Fruit fly (Drosophila melanogaster): ENCODE measurements around the gene ScsbetaA.

Gene ScsbetaA

DNA sequence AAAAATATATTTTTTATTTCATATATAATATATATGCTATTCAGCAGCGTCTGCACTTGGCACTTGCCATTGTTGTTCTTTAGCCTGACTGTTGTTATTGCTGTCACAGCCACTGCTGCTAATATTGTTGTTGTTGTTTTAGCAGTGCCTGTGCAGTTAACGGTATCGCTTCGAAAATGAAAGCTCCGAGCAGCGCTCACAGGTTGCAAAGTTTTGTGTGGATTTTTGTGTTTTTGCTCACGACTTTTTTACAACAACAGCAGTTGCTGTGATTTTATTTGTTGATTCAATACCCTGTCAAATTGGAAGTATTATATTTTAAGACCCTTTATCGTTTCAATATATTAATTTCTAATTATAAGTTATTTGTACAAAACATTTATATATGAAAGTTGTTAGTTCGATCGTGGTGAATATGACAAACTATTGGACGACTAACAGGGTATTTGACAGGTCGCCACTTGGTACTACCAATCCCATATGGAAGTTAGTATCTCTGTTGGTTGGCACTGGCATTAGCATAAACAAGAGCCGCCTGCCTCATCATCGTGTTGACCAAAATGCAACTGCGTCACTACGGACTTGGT is 25.3 kb downstream of the ScsbetaA start (continued):
- 0 out of 2 replicates have a peak, but pooled peaks have one; percentile 45 for TF ChIP-seq CG11247 (GFP tag; IDR thresholded peaks at IDR 0.05)
- no peak for TF ChIP-seq CG13894 (tag; optimal IDR thresholded peaks at IDR 0.05)
- TF ChIP-seq ind (GFP tag; optimal IDR thresholded peaks at IDR 0.05) = no peak
- TF ChIP-seq lilli (GFP tag; optimal IDR thresholded peaks at IDR 0.05) = no peak
- TF ChIP-seq lmd (GFP tag; IDR thresholded peaks at IDR 0.05) = 0 out of 2 replicates have a peak, but pooled peaks have one; percentile 17
- TF ChIP-seq Ssrp (tag; optimal IDR thresholded peaks at IDR 0.05) = peak; percentile 45
- TF ChIP-seq Dbx (GFP tag; IDR thresholded peaks at IDR 0.05) = no peak
- TF ChIP-seq CG3163 (GFP tag; optimal IDR thresholded peaks at IDR 0.05) = no peak
- peak; percentile 20 for TF ChIP-seq CG15269 (tag; optimal IDR thresholded peaks at IDR 0.05)
- TF ChIP-seq CG12942 (GFP tag; optimal IDR thresholded peaks at IDR 0.05) = no peak
- peak; percentile 5 for TF ChIP-seq CG30403 (GFP tag; optimal IDR thresholded peaks at IDR 0.05)
- no peak for TF ChIP-seq NFAT (GFP tag; IDR thresholded peaks at IDR 0.05)
- TF ChIP-seq D19A (tag; optimal IDR thresholded peaks at IDR 0.05) = peak; percentile 30
- TF ChIP-seq Sox102F (GFP tag; optimal IDR thresholded peaks at IDR 0.05) = peak; percentile 84
- TF ChIP-seq Oli (tag; optimal IDR thresholded peaks at IDR 0.05) = peak; percentile 48
- TF ChIP-seq dysf (GFP tag; IDR thresholded peaks at IDR 0.05) = 0 out of 3 replicates have a peak, but pooled peaks have one; percentile 40
- TF ChIP-seq CG8924 (tag; optimal IDR thresholded peaks at IDR 0.05) = peak; percentile 35
- peak; percentile 65 for TF ChIP-seq HLH3B (GFP tag; IDR thresholded peaks at IDR 0.05)
- TF ChIP-seq vnd (GFP tag; IDR thresholded peaks at IDR 0.05; ENCODE audit: partially characterized antibody) = no peak
- TF ChIP-seq CG9727 (GFP tag; optimal IDR thresholded peaks at IDR 0.05) = no peak
- no peak for TF ChIP-seq CG18764 (GFP tag; optimal IDR thresholded peaks at IDR 0.05)
- TF ChIP-seq Asciz (GFP tag; optimal IDR thresholded peaks at IDR 0.05) = peak; percentile 51
- peak; percentile 32 for TF ChIP-seq ewg (GFP tag; optimal IDR thresholded peaks at IDR 0.05)
- TF ChIP-seq rib (GFP tag; IDR thresholded peaks at IDR 0.05) = no peak
- TF ChIP-seq da (GFP tag; optimal IDR thresholded peaks at IDR 0.05) = no peak
- peak; percentile 85 for TF ChIP-seq ci (GFP tag; IDR thresholded peaks at IDR 0.05)
- peak; percentile 47 for TF ChIP-seq phol (tag; optimal IDR thresholded peaks at IDR 0.05)
- peak in 1 of 2 experiments; percentile 38 for TF ChIP-seq bsh (GFP tag; optimal IDR thresholded peaks at IDR 0.05)
- peak; percentile 32 for TF ChIP-seq Xbp1 (GFP tag; optimal IDR thresholded peaks at IDR 0.05)
- TF ChIP-seq CG32532 (GFP tag; IDR thresholded peaks at IDR 0.05) = no peak
- TF ChIP-seq CG7372 (GFP tag; IDR thresholded peaks at IDR 0.05) = 0 out of 2 replicates have a peak, but pooled peaks have one; percentile 16
- TF ChIP-seq CG14441 (GFP tag; IDR thresholded peaks at IDR 0.05) = 0 out of 2 replicates have a peak, but pooled peaks have one; percentile 22
- no peak for TF ChIP-seq CG14014 (GFP tag; IDR thresholded peaks at IDR 0.05)
- peak; percentile 17 for TF ChIP-seq CG10267 (tag; optimal IDR thresholded peaks at IDR 0.05)
- TF ChIP-seq CG6791 (GFP tag; IDR thresholded peaks at IDR 0.05; ENCODE audit: partially characterized antibody) = no peak
- TF ChIP-seq Lim3 (GFP tag; IDR thresholded peaks at IDR 0.05) = no peak
- no peak for TF ChIP-seq hkb (optimal IDR thresholded peaks at IDR 0.05)
- 0 out of 2 replicates have a peak, but pooled peaks have one; percentile 25 for TF ChIP-seq hkb (GFP tag; IDR thresholded peaks at IDR 0.05)
- TF ChIP-seq pan (optimal IDR thresholded peaks at IDR 0.05) = no peak
- TF ChIP-seq pan (GFP tag; optimal IDR thresholded peaks at IDR 0.05 in 1 of 2, IDR thresholded peaks at IDR 0.05 in 1 of 2) = peak in 1 of 2 experiments; percentile 67
- no peak for TF ChIP-seq CG9437 (GFP tag; optimal IDR thresholded peaks at IDR 0.05)
- TF ChIP-seq CG7556 (GFP tag; optimal IDR thresholded peaks at IDR 0.05) = peak; percentile 4
- peak; percentile 61 for TF ChIP-seq ATbp (GFP tag; optimal IDR thresholded peaks at IDR 0.05)
- no peak for TF ChIP-seq CG7987 (GFP tag; optimal IDR thresholded peaks at IDR 0.05)
- no peak for TF ChIP-seq CG12744 (GFP tag; optimal IDR thresholded peaks at IDR 0.05)
- TF ChIP-seq fru (optimal IDR thresholded peaks at IDR 0.05) = no peak
- TF ChIP-seq Awh (GFP tag; IDR thresholded peaks at IDR 0.05) = peak; percentile 64; the same call in 1 of the 2 replicates
- no peak for TF ChIP-seq ftz-f1 (GFP tag; optimal IDR thresholded peaks at IDR 0.05)
- no peak for TF ChIP-seq Poxn (GFP tag; IDR thresholded peaks at IDR 0.05)
- TF ChIP-seq CG5180 (GFP tag; optimal IDR thresholded peaks at IDR 0.05) = no peak
- peak; percentile 75 for TF ChIP-seq CG17359 (tag; optimal IDR thresholded peaks at IDR 0.05)
